Worm (Caenorhabditis elegans) whole organism, L4/young adult: ENCODE data around the gene srh-178.

Experiments
- W03F9.2 ChIP-seq: fragments of 150-350 bp; optimal IDR thresholded peaks from 2 replicates; lab custom pipeline; 2014; ENCODE audit warnings: missing biosample characterization, missing genetic modification characterization
- dao-5 ChIP-seq: sonication (generic microtip); optimal IDR thresholded peaks from 2 replicates; lab custom pipeline; 2016; ENCODE audit warnings: missing genotype, missing genetic modification characterization, moderate library complexity, missing compliant biosample characterization
- him-1 ChIP-seq: sonication (generic microtip); optimal IDR thresholded peaks from 2 replicates; lab custom pipeline; 2016; ENCODE audit warnings: missing genotype, missing genetic modification reagents, missing genetic modification characterization, missing compliant biosample characterization

DNA sequence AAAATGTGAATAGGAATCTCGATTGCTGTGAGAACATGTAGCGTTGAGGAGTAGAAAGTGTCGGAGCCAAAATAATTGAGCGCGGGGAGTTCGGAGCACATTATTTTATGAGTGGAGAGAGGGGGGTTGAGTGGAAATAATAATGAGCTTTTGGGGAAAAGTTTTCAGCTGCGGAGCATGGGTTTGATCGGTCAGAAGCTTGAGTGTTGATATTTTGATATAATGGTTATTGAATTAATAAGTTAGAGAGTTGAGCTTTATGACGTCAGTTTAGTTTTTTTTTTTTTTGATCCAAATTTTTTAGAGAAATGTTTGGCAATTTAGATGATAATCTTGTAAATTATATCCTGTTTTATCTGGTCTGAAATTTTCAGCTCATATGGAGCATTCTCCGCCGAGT is at the start of gene srh-178:
- TF ChIP-seq him-1 (no peak), dao-5 (tag; lab: Kevin White, UChicago) (no peak), W03F9.2 (tag; lab: Kevin White, UChicago) (no peak)
